Fruit fly (Drosophila melanogaster) whole organism, wandering third instar larva: ENCODE results near the gene Rsph1.
A peak's percentile ranks its signal among the peaks of the same experiment; 100 is the strongest.

Experiments
- Abd-B ChIP-seq: fragments of >200 bp; optimal IDR thresholded peaks from 2 replicates; lab custom pipeline; 2017; ENCODE audit warnings: missing biosample characterization, missing genetic modification characterization
- CG32264 ChIP-seq: fragments of 200-800 bp; sonication (Bioruptor generic); optimal IDR thresholded peaks from 2 replicates; lab custom pipeline; 2016; ENCODE audit warnings: missing biosample characterization, missing genetic modification characterization
- CG9705 ChIP-seq: fragments of 200-800 bp; sonication (Bioruptor generic); optimal IDR thresholded peaks from 2 replicates; lab custom pipeline; 2018; ENCODE audit warnings: missing biosample characterization, mild to moderate bottlenecking, missing genetic modification characterization
- CrebA ChIP-seq: fragments of 200-800 bp; sonication (Bioruptor generic); optimal IDR thresholded peaks from 2 replicates; lab custom pipeline; 2016; ENCODE audit warnings: missing biosample characterization, mild to moderate bottlenecking, missing genetic modification characterization, borderline replicate concordance
- Dfd ChIP-seq: fragments of >200 bp; optimal IDR thresholded peaks from 2 replicates; lab custom pipeline; 2017; ENCODE audit warnings: missing biosample characterization, missing genetic modification characterization
- Dif ChIP-seq: fragments of 200-275, 200-300 bp; sonication (Bioruptor generic); optimal IDR thresholded peaks from 2 replicates; lab custom pipeline; 2018; ENCODE audit warnings: missing biosample characterization, missing genetic modification characterization; ENCODE audit not compliant: partially characterized antibody
- GATAd ChIP-seq: sonication (Bioruptor generic); optimal IDR thresholded peaks from 2 replicates; lab custom pipeline; 2016; ENCODE audit warnings: missing biosample characterization, missing genetic modification characterization
- HLH106 ChIP-seq: fragments of 200-800 bp; optimal IDR thresholded peaks from 3 replicates; lab custom pipeline; 2019; ENCODE audit warnings: missing biosample characterization, mild to moderate bottlenecking, missing genetic modification characterization, moderate library complexity
- Hnf4 ChIP-seq: fragments of 200-800 bp; sonication (Bioruptor generic); optimal IDR thresholded peaks from 2 replicates; lab custom pipeline; 2016; ENCODE audit warnings: missing biosample characterization, mild to moderate bottlenecking, missing genetic modification characterization
- Hr78 ChIP-seq: fragments of >200 bp; optimal IDR thresholded peaks from 2 replicates; lab custom pipeline; 2017; ENCODE audit warnings: missing biosample characterization, missing genetic modification characterization
- Hr83 ChIP-seq: fragments of 200-300 bp; sonication (Bioruptor generic); optimal IDR thresholded peaks from 2 replicates; lab custom pipeline; 2016; ENCODE audit warnings: missing biosample characterization, mild to moderate bottlenecking, missing genetic modification characterization, moderate library complexity; ENCODE audit not compliant: poor library complexity, severe bottlenecking
- Mio ChIP-seq: sonication (Bioruptor generic); optimal IDR thresholded peaks from 2 replicates; lab custom pipeline; 2016; ENCODE audit warnings: missing biosample characterization, missing genetic modification characterization
- Myc ChIP-seq: fragments of >200 bp; optimal IDR thresholded peaks from 2 replicates; lab custom pipeline; 2017
- N ChIP-seq: fragments of >200 bp; optimal IDR thresholded peaks from 2 replicates; lab custom pipeline; 2018; ENCODE audit warnings: missing biosample characterization, missing external identifiers, missing genetic modification characterization
- OdsH ChIP-seq: fragments of 200-800 bp; sonication (Bioruptor generic); optimal IDR thresholded peaks from 2 replicates; lab custom pipeline; 2016; ENCODE audit warnings: missing biosample characterization, mild to moderate bottlenecking, missing genetic modification characterization
- Rel ChIP-seq, 2 experiments: fragments of 200-800 bp; sonication (Bioruptor generic) in 1 of 2; optimal IDR thresholded peaks; 2 replicates in 1 of 2; 3 replicates in 1 of 2; lab custom pipeline; 2016 to 2019; ENCODE audit warnings: mild to moderate bottlenecking in 2 of 2, missing biosample characterization in 2 of 2, missing genetic modification characterization in 2 of 2, moderate library complexity in 1 of 2
- Sp1 ChIP-seq: fragments of 200-800 bp; sonication (Bioruptor generic); optimal IDR thresholded peaks from 3 replicates; lab custom pipeline; 2019; ENCODE audit warnings: missing biosample characterization, mild to moderate bottlenecking, missing genetic modification characterization, moderate library complexity
- Vsx2 ChIP-seq: fragments of 200-300, 225-300 bp; sonication (Bioruptor generic); optimal IDR thresholded peaks from 2 replicates; lab custom pipeline; 2018; ENCODE audit warnings: missing biosample characterization, missing genetic modification characterization; ENCODE audit not compliant: partially characterized antibody
- br ChIP-seq: fragments of 200-800 bp; sonication (Bioruptor generic); optimal IDR thresholded peaks from 2 replicates; lab custom pipeline; 2016; ENCODE audit warnings: missing biosample characterization, missing genetic modification characterization
- brk ChIP-seq: fragments of 200-800 bp; sonication (Bioruptor generic); optimal IDR thresholded peaks from 2 replicates; lab custom pipeline; 2016; ENCODE audit warnings: missing biosample characterization, mild to moderate bottlenecking, missing genetic modification characterization
- dsf ChIP-seq: sonication (Bioruptor generic); optimal IDR thresholded peaks from 2 replicates; lab custom pipeline; 2016; ENCODE audit warnings: missing biosample characterization, missing genetic modification characterization, borderline replicate concordance
- ey ChIP-seq: fragments of 200-800 bp; sonication (Bioruptor generic); optimal IDR thresholded peaks from 2 replicates; lab custom pipeline; 2016; ENCODE audit warnings: missing biosample characterization, missing genetic modification characterization
- foxo ChIP-seq, 2 experiments: fragments of 200-800 bp; sonication (Bioruptor generic); optimal IDR thresholded peaks; 2 replicates in 1 of 2; 3 replicates in 1 of 2; lab custom pipeline; 2016 to 2017; ENCODE audit warnings: missing biosample characterization in 2 of 2, missing genetic modification characterization in 2 of 2
- fru ChIP-seq: fragments of 200-800 bp; sonication (Bioruptor generic); optimal IDR thresholded peaks from 3 replicates; lab custom pipeline; 2016; ENCODE audit warnings: missing biosample characterization, mild to moderate bottlenecking, missing genetic modification characterization
- h ChIP-seq: fragments of 200-800 bp; sonication (Bioruptor generic); optimal IDR thresholded peaks from 3 replicates; lab custom pipeline; 2016; ENCODE audit warnings: missing biosample characterization, mild to moderate bottlenecking, missing genetic modification characterization
- jim ChIP-seq: fragments of 175-275, 200-325 bp; sonication (Bioruptor generic); optimal IDR thresholded peaks from 2 replicates; lab custom pipeline; 2016; ENCODE audit warnings: missing biosample characterization, mild to moderate bottlenecking, missing genetic modification characterization
- pan ChIP-seq: fragments of >200 bp; optimal IDR thresholded peaks from 2 replicates; lab custom pipeline; 2017
- psq ChIP-seq: fragments of 200-800 bp; sonication (Bioruptor generic); optimal IDR thresholded peaks from 3 replicates; lab custom pipeline; 2017; ENCODE audit warnings: missing biosample characterization, mild to moderate bottlenecking, missing genetic modification characterization, moderate library complexity
- rgr ChIP-seq: fragments of 200-800 bp; sonication (Bioruptor generic); optimal IDR thresholded peaks from 3 replicates; lab custom pipeline; 2016; ENCODE audit warnings: missing biosample characterization, mild to moderate bottlenecking, missing genetic modification characterization
- sage ChIP-seq: fragments of 200-800 bp; sonication (Bioruptor generic); optimal IDR thresholded peaks from 2 replicates; lab custom pipeline; 2016; ENCODE audit warnings: missing biosample characterization, mild to moderate bottlenecking, missing genetic modification characterization
- sv ChIP-seq: fragments of 200-800 bp; sonication (Bioruptor generic); optimal IDR thresholded peaks from 3 replicates; lab custom pipeline; 2016; ENCODE audit warnings: missing biosample characterization, missing genetic modification characterization
- tai ChIP-seq: sonication (Bioruptor generic); optimal IDR thresholded peaks from 2 replicates; lab custom pipeline; 2016; ENCODE audit warnings: missing biosample characterization, missing genetic modification characterization
- usp ChIP-seq: fragments of >200 bp; optimal IDR thresholded peaks from 2 replicates; lab custom pipeline; 2017; ENCODE audit warnings: missing biosample characterization, missing genetic modification characterization
- woc ChIP-seq: sonication (Bioruptor generic); optimal IDR thresholded peaks from 2 replicates; lab custom pipeline; 2016; ENCODE audit warnings: missing biosample characterization, mild to moderate bottlenecking, missing genetic modification characterization

The Rsph1 gene

dm6 chr2L:13205256-13205655 lies 22.0 kb downstream of the Rsph1 start:
- TF ChIP-seq usp (GFP tag; lab: Kevin White, UChicago) (no peak), sage (GFP tag; lab: Kevin White, UChicago) (no peak), Dif (GFP tag; lab: Kevin White, UChicago) (no peak), Myc (lab: Kevin White, UChicago) (no peak), OdsH (GFP tag; lab: Kevin White, UChicago) (peak; percentile 21), pan (lab: Kevin White, UChicago) (no peak), brk (GFP tag; lab: Kevin White, UChicago) (no peak), N (GFP tag; lab: Kevin White, UChicago) (no peak), woc (GFP tag; lab: Kevin White, UChicago) (no peak), dsf (GFP tag; lab: Kevin White, UChicago) (no peak), Rel (GFP tag; optimal IDR thresholded peaks at IDR 0.05; lab: Kevin White, UChicago) (no peak), Rel (tag; optimal IDR thresholded peaks at IDR 0.05; lab: Kevin White, UChicago) (peak; percentile 9), sv (GFP tag; lab: Kevin White, UChicago) (no peak), tai (GFP tag; lab: Kevin White, UChicago) (no peak), Vsx2 (GFP tag; lab: Kevin White, UChicago) (no peak), HLH106 (tag; lab: Kevin White, UChicago) (peak; percentile 22), Hr83 (peak; percentile 58), Hnf4 (GFP tag; lab: Kevin White, UChicago) (no peak), Dfd (GFP tag; lab: Kevin White, UChicago) (no peak), CG9705 (no peak), h (GFP tag; lab: Kevin White, UChicago) (peak; percentile 70), Abd-B (GFP tag; lab: Kevin White, UChicago) (no peak), psq (GFP tag; lab: Kevin White, UChicago) (no peak), br (peak; percentile 52), Sp1 (GFP tag; lab: Kevin White, UChicago) (peak; percentile 15), CrebA (GFP tag; lab: Kevin White, UChicago) (no peak), rgr (GFP tag; lab: Kevin White, UChicago) (peak; percentile 21), fru (GFP tag; lab: Kevin White, UChicago) (peak; percentile 21), foxo (GFP tag; optimal IDR thresholded peaks at IDR 0.05; lab: Kevin White, UChicago) (peak in 1 of 2 experiments; percentile 4), CG32264 (GFP tag; lab: Kevin White, UChicago) (no peak), Hr78 (GFP tag; lab: Kevin White, UChicago) (no peak), Mio (GFP tag; lab: Kevin White, UChicago) (no peak)

- TF ChIP-seq Abd-B (GFP tag; lab: Kevin White, UChicago) (no peak), Hr78 (GFP tag; lab: Kevin White, UChicago) (no peak), brk (GFP tag; lab: Kevin White, UChicago) (no peak), Hnf4 (GFP tag; lab: Kevin White, UChicago) (peak; percentile 22), rgr (GFP tag; lab: Kevin White, UChicago) (peak; percentile 8), br (peak; percentile 33), N (GFP tag; lab: Kevin White, UChicago) (no peak), Hr83 (peak; percentile 0), Vsx2 (GFP tag; lab: Kevin White, UChicago) (no peak), OdsH (GFP tag; lab: Kevin White, UChicago) (peak; percentile 13), h (GFP tag; lab: Kevin White, UChicago) (peak; percentile 42), jim (GFP tag; lab: Kevin White, UChicago) (no peak), ey (no peak), pan (lab: Kevin White, UChicago) (no peak), tai (GFP tag; lab: Kevin White, UChicago) (no peak), CG9705 (no peak), GATAd (GFP tag; lab: Kevin White, UChicago) (no peak), Myc (lab: Kevin White, UChicago) (no peak), Sp1 (GFP tag; lab: Kevin White, UChicago) (no peak), Mio (GFP tag; lab: Kevin White, UChicago) (no peak), Dfd (GFP tag; lab: Kevin White, UChicago) (no peak), Rel (GFP tag; optimal IDR thresholded peaks at IDR 0.05; lab: Kevin White, UChicago) (no peak), Rel (tag; optimal IDR thresholded peaks at IDR 0.05; lab: Kevin White, UChicago) (peak; percentile 83), woc (GFP tag; lab: Kevin White, UChicago) (no peak)
- TF ChIP-seq, all 38 proteins: peak for 7
Observed at dm6 chr2L:13206077-13206668, 22.9 kb downstream of the Rsph1 start.
